Worm (Caenorhabditis elegans) whole organism, L4 larva: ENCODE measurements around the gene unc-71.

ENCODE experiments used
- ZK546.5 ChIP-seq, 2 experiments: sonication (generic microtip); optimal IDR thresholded peaks; 2 replicates each; lab custom pipeline; 2017; ENCODE audit warnings: missing biosample characterization in 2 of 2, missing genetic modification characterization in 2 of 2
- daf-12 ChIP-seq: fragments of 150-350 bp; optimal IDR thresholded peaks from 2 replicates; lab custom pipeline; 2014; ENCODE audit warnings: missing biosample characterization, missing genetic modification reagents, missing genetic modification characterization
- jun-1 ChIP-seq: fragments of 150-350 bp; optimal IDR thresholded peaks from 2 replicates; lab custom pipeline; 2014; ENCODE audit warnings: missing biosample characterization, missing genetic modification reagents, missing genetic modification characterization
- lin-39 ChIP-seq: fragments of 150-350 bp; optimal IDR thresholded peaks from 2 replicates; lab custom pipeline; 2014; ENCODE audit warnings: missing biosample characterization, missing genetic modification reagents, missing genetic modification characterization
- mep-1 ChIP-seq: fragments of 150-350 bp; sonication (generic microtip); optimal IDR thresholded peaks from 3 replicates; lab custom pipeline; 2014; ENCODE audit warnings: missing biosample characterization, missing genetic modification characterization
- snpc-4 ChIP-seq: fragments of 150-350 bp; optimal IDR thresholded peaks from 2 replicates; lab custom pipeline; 2014; ENCODE audit warnings: missing biosample characterization, missing genetic modification characterization
- unc-62 ChIP-seq, 3 experiments: fragments of 150-350 bp in 1 of 3; sonication (generic microtip); optimal IDR thresholded peaks in 2 of 3; peaks in 1 of 3; 1 replicate in 1 of 3; 2 replicates in 2 of 3; lab custom pipeline; 2014 to 2017; ENCODE audit warnings: missing biosample characterization in 3 of 3, missing genetic modification characterization in 3 of 3, missing genetic modification reagents in 3 of 3, missing genotype in 1 of 3
- zag-1 ChIP-seq: fragments of 150-350 bp; optimal IDR thresholded peaks from 2 replicates; lab custom pipeline; 2014; ENCODE audit warnings: missing biosample characterization, missing genetic modification characterization

DNA sequence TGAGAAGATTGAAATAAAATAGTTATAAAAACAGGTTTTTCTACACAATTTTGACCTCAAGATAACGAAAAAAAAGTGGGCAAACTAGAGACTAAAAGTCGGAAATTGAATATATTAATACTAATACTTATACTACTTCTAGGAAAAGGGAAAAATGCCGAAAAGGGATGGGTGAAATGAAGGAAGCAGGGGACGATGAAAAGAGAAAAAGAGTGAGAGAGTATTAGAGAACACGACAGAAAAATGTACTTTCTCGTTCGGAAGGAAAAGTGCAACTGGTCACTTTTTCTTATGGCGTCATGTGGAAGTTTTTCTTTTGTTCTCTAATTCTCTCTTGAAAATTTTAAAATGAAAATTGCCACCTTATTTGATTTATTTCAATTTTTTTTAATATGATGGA, 50.2 kb downstream of the unc-71 start:
- no peak for TF ChIP-seq lin-39 (tag; lab: Kevin White, UChicago)
- peak; percentile 48 for TF ChIP-seq daf-12 (tag; lab: Kevin White, UChicago)
- TF ChIP-seq zag-1, result no peak
- peak; percentile 72 for TF ChIP-seq mep-1
- peak in 1 of 2 experiments; percentile 58 for TF ChIP-seq unc-62 (GFP tag; optimal IDR thresholded peaks at IDR 0.05 in 1 of 2; lab: Kevin White, UChicago)
- TF ChIP-seq unc-62 (tag; optimal IDR thresholded peaks at IDR 0.05; lab: Kevin White, UChicago), result no peak
- no peak for TF ChIP-seq ZK546.5 (tag; optimal IDR thresholded peaks at IDR 0.05; lab: Kevin White, UChicago)
- no peak for TF ChIP-seq snpc-4
- no peak for TF ChIP-seq jun-1 (tag; lab: Kevin White, UChicago)
